Fruit fly (Drosophila melanogaster): ENCODE measurements around the gene CG5895.

CG5895 gene

DNA sequence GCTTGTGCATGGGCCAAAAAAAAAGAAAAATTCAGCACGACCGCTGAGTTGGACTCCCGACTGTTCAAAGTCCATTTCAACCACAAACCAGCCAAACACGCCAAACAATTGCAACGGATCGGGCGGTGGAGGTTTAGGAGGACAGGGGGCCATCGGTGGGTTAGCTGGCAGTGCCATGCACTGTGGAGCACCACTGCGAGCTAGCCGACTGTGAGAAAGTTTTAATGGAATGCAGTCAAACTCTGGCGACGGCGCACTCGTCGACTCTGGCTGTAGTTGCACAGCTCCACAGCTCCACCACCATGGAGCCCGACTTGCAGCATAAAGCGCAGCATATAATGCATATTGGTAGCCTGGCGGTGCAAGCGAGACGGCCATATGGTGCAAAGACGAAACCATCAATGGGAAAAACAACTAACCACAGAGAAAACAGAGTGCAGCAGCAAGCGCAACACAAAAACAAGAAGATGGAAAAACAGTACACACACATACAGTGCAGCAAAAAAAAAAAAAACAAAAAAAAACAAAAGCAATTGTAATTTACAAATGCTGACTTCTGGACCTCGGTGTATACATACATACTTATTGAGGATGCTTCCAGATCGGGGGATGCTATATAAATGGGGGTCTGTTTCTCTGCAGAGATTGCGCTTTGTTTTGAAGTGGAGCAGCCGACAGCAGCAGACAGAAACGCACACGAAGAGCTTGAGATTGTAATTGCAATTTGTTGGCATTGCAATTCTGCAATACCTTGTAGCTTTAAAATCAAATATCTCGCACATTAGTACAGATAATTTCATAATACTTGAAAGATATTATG is 6.2 kb downstream of the CG5895 start (continued):
- TF ChIP-seq CG1832 (GFP tag; optimal IDR thresholded peaks at IDR 0.05) (peak; percentile 33), CG34422 (GFP tag; IDR thresholded peaks at IDR 0.05) (no peak), HmgZ (tag; optimal IDR thresholded peaks at IDR 0.05) (no peak), HLH4C (GFP tag; IDR thresholded peaks at IDR 0.05; ENCODE audit: partially characterized antibody) (0 out of 3 replicates have a peak, but pooled peaks have one; percentile 33), CG10431 (GFP tag; optimal IDR thresholded peaks at IDR 0.05) (no peak), CG17361 (GFP tag; IDR thresholded peaks at IDR 0.05) (no peak), Bgb (GFP tag; IDR thresholded peaks at IDR 0.05; ENCODE audit: partially characterized antibody) (0 out of 2 replicates have a peak, but pooled peaks have one; percentile 11), inv (GFP tag; IDR thresholded peaks at IDR 0.05; ENCODE audit: partially characterized antibody) (no peak), CG6272 (GFP tag; IDR thresholded peaks at IDR 0.05) (peak; percentile 30; the same call in 1 of the 2 replicates), CG2712 (tag; optimal IDR thresholded peaks at IDR 0.05) (no peak), CG34224 (GFP tag; IDR thresholded peaks at IDR 0.05; ENCODE audit: partially characterized antibody) (no peak), CG3281 (GFP tag; optimal IDR thresholded peaks at IDR 0.05) (no peak), sob (GFP tag; IDR thresholded peaks at IDR 0.05) (no peak), ci (GFP tag; IDR thresholded peaks at IDR 0.05) (0 out of 3 replicates have a peak, but pooled peaks have one; percentile 44), CG12071 (GFP tag; optimal IDR thresholded peaks at IDR 0.05) (no peak), kni (GFP tag; optimal IDR thresholded peaks at IDR 0.05) (peak; percentile 48), CG7987 (GFP tag; optimal IDR thresholded peaks at IDR 0.05) (no peak), ash1 (GFP tag; optimal IDR thresholded peaks at IDR 0.05) (peak; percentile 8), lilli (GFP tag; optimal IDR thresholded peaks at IDR 0.05) (no peak), Kr (GFP tag; optimal IDR thresholded peaks at IDR 0.05) (no peak), Med (GFP tag) (peak; percentile 20), Camta (GFP tag; optimal IDR thresholded peaks at IDR 0.05) (no peak), CG3995 (GFP tag; optimal IDR thresholded peaks at IDR 0.05) (no peak), CG1024 (GFP tag; IDR thresholded peaks at IDR 0.05) (no peak), Antp (GFP tag; optimal IDR thresholded peaks at IDR 0.05) (no peak), Hmx (GFP tag; optimal IDR thresholded peaks at IDR 0.05) (no peak)

DNA sequence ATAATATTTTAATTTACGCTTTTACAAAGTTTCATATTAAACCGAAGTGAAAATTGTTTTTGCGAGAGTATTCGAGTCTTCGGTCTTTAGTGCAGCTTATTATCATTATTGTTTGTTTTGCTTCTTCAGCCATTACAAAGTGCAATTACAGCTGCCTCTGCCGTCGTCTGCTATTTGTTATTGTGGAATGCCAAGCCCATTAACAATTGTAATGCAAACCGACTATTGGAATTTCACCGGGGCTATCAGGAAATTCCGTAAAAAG is 6.7 kb downstream of the CG5895 start:
- peak; percentile 54 for TF ChIP-seq D19A (tag; optimal IDR thresholded peaks at IDR 0.05)
- TF ChIP-seq CG12071 (GFP tag; optimal IDR thresholded peaks at IDR 0.05): no peak

DNA sequence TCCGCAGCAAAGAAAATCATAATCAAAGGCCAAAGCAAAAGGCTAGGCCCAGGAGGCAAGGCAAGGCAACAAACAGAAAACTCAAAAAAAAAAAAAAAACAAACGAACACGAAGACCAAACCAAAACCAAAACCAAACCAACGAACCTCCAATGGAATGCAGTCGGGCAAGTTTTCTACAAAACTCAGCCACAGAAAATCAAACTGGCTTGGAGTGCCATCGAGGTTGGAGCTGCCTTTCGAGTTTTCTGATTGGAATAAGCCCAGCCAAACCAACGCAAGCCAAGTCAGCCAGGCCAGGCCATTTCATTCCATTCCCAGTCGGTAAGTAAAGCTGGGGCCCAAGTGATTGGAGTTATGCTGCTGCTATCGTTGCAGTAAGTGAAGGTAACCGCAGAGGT is 7.4 kb downstream of the CG5895 start:
- TF ChIP-seq GATAe (GFP tag; conservative IDR thresholded peaks at IDR 0.05): no peak
- no peak for TF ChIP-seq CG3407 (GFP tag; optimal IDR thresholded peaks at IDR 0.05)
- TF ChIP-seq hbn (GFP tag; IDR thresholded peaks at IDR 0.05; ENCODE audit: partially characterized antibody): no peak
- TF ChIP-seq z (GFP tag; IDR thresholded peaks at IDR 0.05): peak; percentile 60; the same call in 1 of the 3 replicates
- no peak for TF ChIP-seq mld (GFP tag; IDR thresholded peaks at IDR 0.05; ENCODE audit: partially characterized antibody)
- TF ChIP-seq corto (GFP tag; optimal IDR thresholded peaks at IDR 0.05): peak; percentile 36
- peak; percentile 47 for TF ChIP-seq CG12769 (tag; optimal IDR thresholded peaks at IDR 0.05)
- no peak for TF ChIP-seq grn (GFP tag; optimal IDR thresholded peaks at IDR 0.05)
- peak in 1 of 2 experiments; percentile 76 for TF ChIP-seq insv (GFP tag; optimal IDR thresholded peaks at IDR 0.05)
- TF ChIP-seq tap (tag; optimal IDR thresholded peaks at IDR 0.05): no peak
- peak; percentile 29 for TF ChIP-seq CG10543 (GFP tag; optimal IDR thresholded peaks at IDR 0.05)
- TF ChIP-seq CG30403 (GFP tag; optimal IDR thresholded peaks at IDR 0.05): no peak
- TF ChIP-seq ATbp (GFP tag; optimal IDR thresholded peaks at IDR 0.05): no peak
- TF ChIP-seq NFAT (GFP tag; IDR thresholded peaks at IDR 0.05): no peak
- TF ChIP-seq abd-A (tag; optimal IDR thresholded peaks at IDR 0.05): no peak
- TF ChIP-seq CG2199 (GFP tag; IDR thresholded peaks at IDR 0.05): no peak
- peak; percentile 78; the same call in 3 of the 4 replicates for TF ChIP-seq chinmo (GFP tag; IDR thresholded peaks at IDR 0.05; ENCODE audit: partially characterized antibody)
- TF ChIP-seq kni (GFP tag; optimal IDR thresholded peaks at IDR 0.05): peak; percentile 4
- no peak for TF ChIP-seq eve (GFP tag; optimal IDR thresholded peaks at IDR 0.05)
- TF ChIP-seq Xrp1 (GFP tag; IDR thresholded peaks at IDR 0.05): no peak
- TF ChIP-seq CG14050 (GFP tag; IDR thresholded peaks at IDR 0.05): no peak
- TF ChIP-seq CG13424 (tag; optimal IDR thresholded peaks at IDR 0.05): no peak
